Fruit fly (Drosophila melanogaster) whole organism, embryonic: ENCODE results near the gene thoc7.
A peak's percentile ranks its signal among the peaks of the same experiment; 100 is the strongest.

Experiments used
- CG11560 ChIP-seq: fragments of 200-800 bp; sonication (Bioruptor generic); IDR thresholded peaks from 3 replicates; pipeline ENCODE4 v1.3.6; 2022; ENCODE audit warnings: missing biosample characterization, missing genetic modification characterization
- CG18619 ChIP-seq: fragments of 200-800 bp; sonication (Bioruptor generic); optimal IDR thresholded peaks from 3 replicates; lab custom pipeline; 2017; ENCODE audit warnings: missing biosample characterization, mild to moderate bottlenecking, missing genetic modification characterization
- Dip2 ChIP-seq: fragments of 200-800 bp; sonication (Bioruptor generic); IDR thresholded peaks from 2 replicates; pipeline ENCODE4 v1.3.6; 2022; ENCODE audit warnings: missing biosample characterization, missing genetic modification characterization
- Med ChIP-seq: fragments of 200-800 bp; sonication (Bioruptor generic); peaks from one replicate; lab custom pipeline; 2016; ENCODE audit warnings: missing biosample characterization, missing genetic modification characterization, mild to moderate bottlenecking, inconsistent platforms, moderate library complexity
- Myb ChIP-seq: fragments of 200-800 bp; sonication (Bioruptor generic); optimal IDR thresholded peaks from 2 replicates; lab custom pipeline; 2016; ENCODE audit warnings: missing biosample characterization, missing genetic modification characterization
- Usf ChIP-seq: fragments of 200-800 bp; sonication (Bioruptor generic); optimal IDR thresholded peaks from 2 replicates; lab custom pipeline; 2017; ENCODE audit warnings: missing genotype, missing biosample characterization, missing genetic modification characterization
- ewg ChIP-seq: fragments of 200-800 bp; sonication (Bioruptor generic); optimal IDR thresholded peaks from 3 replicates; lab custom pipeline; 2017; ENCODE audit warnings: mild to moderate bottlenecking, missing biosample characterization, missing genetic modification reagents, missing genetic modification characterization
- gce ChIP-seq: fragments of 200-800 bp; sonication (Bioruptor generic); IDR thresholded peaks from 3 replicates; pipeline ENCODE4 v1.3.6; 2022; ENCODE audit warnings: missing biosample characterization, missing genetic modification characterization
- insv ChIP-seq, 2 experiments: fragments of 200-800 bp; sonication (Bioruptor generic); optimal IDR thresholded peaks; 3 replicates each; lab custom pipeline; 2016 to 2018; ENCODE audit warnings: missing biosample characterization in 2 of 2, missing genetic modification characterization in 2 of 2
- scrt ChIP-seq: fragments of 200-800 bp; sonication (Bioruptor generic); optimal IDR thresholded peaks from 2 replicates; lab custom pipeline; 2018; ENCODE audit warnings: missing biosample characterization, mild to moderate bottlenecking, missing genetic modification characterization, moderate library complexity

dm6 chr3L:184251-184650, 28.2 kb downstream of the thoc7 start, which contains the start of the genes CG34140, Mkp and Mtch:
- TF ChIP-seq CG18619 (GFP tag; lab: Kevin White, UChicago) (peak; percentile 70), Usf (GFP tag; lab: Kevin White, UChicago) (peak; percentile 32), CG11560 (tag; lab: Robert Waterston, UW) (0 out of 3 replicates have a peak, but pooled peaks have one; percentile 43), ewg (GFP tag; lab: Kevin White, UChicago) (peak; percentile 73), gce (GFP tag; lab: Robert Waterston, UW) (0 out of 3 replicates have a peak, but pooled peaks have one; percentile 7), scrt (GFP tag; lab: Kevin White, UChicago) (no peak), Myb (GFP tag; lab: Kevin White, UChicago) (peak; percentile 72), insv (GFP tag; optimal IDR thresholded peaks at IDR 0.05; lab: Kevin White, UChicago) (peak in 1 of 2 experiments; percentile 27), Dip2 (GFP tag; lab: Robert Waterston, UW) (no peak), Med (GFP tag; lab: Kevin White, UChicago) (peak; percentile 99)
